Worm (Caenorhabditis elegans) whole organism, L1 larva: Measurements from ENCODE around the gene zig-11.

Source experiments
- ama-1 ChIP-seq: fragments of 150-350 bp; optimal IDR thresholded peaks from 2 replicates; lab custom pipeline; 2014
- ceh-82 ChIP-seq, 3 experiments: fragments of 150-350 bp in 1 of 3; sonication (generic microtip) in 2 of 3; optimal IDR thresholded peaks; 2 replicates each; lab custom pipeline; 2014 to 2017; ENCODE audit warnings: missing biosample characterization in 3 of 3, missing genetic modification characterization in 3 of 3
- dpl-1 ChIP-seq, 3 experiments: fragments of 150-350 bp in 2 of 3; sonication (generic microtip) in 1 of 3; optimal IDR thresholded peaks; 2 replicates each; lab custom pipeline; 2014 to 2017; ENCODE audit warnings: missing biosample characterization in 3 of 3, missing genetic modification characterization in 3 of 3, missing genetic modification reagents in 3 of 3
- fos-1 ChIP-seq: fragments of 150-350 bp; optimal IDR thresholded peaks from 2 replicates; lab custom pipeline; 2014; ENCODE audit warnings: missing biosample characterization, missing genetic modification characterization
- lin-39 ChIP-seq: fragments of 150-350 bp; optimal IDR thresholded peaks from 2 replicates; lab custom pipeline; 2014; ENCODE audit warnings: missing biosample characterization, missing genetic modification reagents, missing genetic modification characterization
- skn-1 ChIP-seq: fragments of 150-350 bp; optimal IDR thresholded peaks from 2 replicates; lab custom pipeline; 2014; ENCODE audit warnings: missing biosample characterization, missing genetic modification characterization
- snpc-4 ChIP-seq: fragments of 150-350 bp; optimal IDR thresholded peaks from 2 replicates; lab custom pipeline; 2014; ENCODE audit warnings: missing biosample characterization, missing genetic modification characterization
- zag-1 ChIP-seq: fragments of 150-350 bp; optimal IDR thresholded peaks from 2 replicates; lab custom pipeline; 2014; ENCODE audit warnings: missing biosample characterization, missing genetic modification characterization

DNA sequence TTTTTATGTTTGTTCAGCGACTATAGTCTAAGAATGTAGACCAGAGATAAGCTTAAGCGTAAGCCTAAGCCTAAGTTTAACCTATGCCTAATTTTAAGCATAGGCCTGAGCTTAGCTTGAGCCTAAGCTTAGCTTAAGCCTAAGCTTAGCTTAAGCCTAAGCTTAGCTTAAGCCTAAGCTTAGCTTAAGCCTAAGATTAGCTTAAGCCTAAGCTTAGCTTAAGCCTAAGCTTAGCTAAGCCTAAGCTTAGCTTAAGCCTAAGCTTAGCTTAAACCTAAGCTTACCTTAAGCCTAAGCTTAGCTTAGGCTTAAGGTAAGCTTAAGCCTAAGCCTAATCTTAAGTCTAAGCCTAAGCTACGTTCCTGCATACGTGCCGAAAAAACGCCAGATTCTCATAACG is 44.1 kb downstream of the zig-11 start:
- TF ChIP-seq dpl-1 (GFP tag; optimal IDR thresholded peaks at IDR 0.05; lab: Kevin White, UChicago), result no peak
- TF ChIP-seq fos-1 (tag; lab: Kevin White, UChicago), result no peak
- TF ChIP-seq skn-1 (tag; lab: Kevin White, UChicago), result no peak
- no peak for TF ChIP-seq snpc-4
- no peak for TF ChIP-seq ama-1 (lab: Kevin White, UChicago)
- TF ChIP-seq lin-39 (tag; lab: Kevin White, UChicago), result no peak
- TF ChIP-seq zag-1, result no peak
- no peak for TF ChIP-seq ceh-82 (tag; optimal IDR thresholded peaks at IDR 0.05; lab: Kevin White, UChicago)
